Worm (Caenorhabditis elegans): ENCODE data around the gene ZK355.8.

ZK355.8 gene

DNA sequence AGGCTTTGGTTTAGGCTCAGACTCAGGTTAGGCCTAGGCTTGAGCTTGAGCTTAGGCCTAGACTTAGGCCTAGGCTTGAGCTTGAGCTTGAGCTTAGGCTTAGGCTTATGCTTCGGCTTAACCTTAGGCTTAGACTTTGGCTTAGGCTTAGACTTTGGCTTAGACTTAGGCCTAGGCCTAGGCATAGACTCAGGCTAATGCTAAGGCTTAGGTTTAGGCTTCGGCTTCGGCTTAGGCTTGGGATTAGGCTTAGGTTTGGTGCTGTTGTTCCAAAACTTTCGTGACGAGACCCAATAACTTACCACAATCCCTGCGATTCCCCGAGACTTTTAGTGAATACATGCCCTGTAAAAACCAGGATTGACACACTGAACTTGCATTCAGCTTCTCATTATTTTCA, 12.1 kb downstream of the ZK355.8 start:
- TF ChIP-seq skn-1 (tag; optimal IDR thresholded peaks at IDR 0.05) (no peak), hlh-4 (tag; optimal IDR thresholded peaks at IDR 0.05) (no peak), alr-1 (tag; optimal IDR thresholded peaks at IDR 0.05; ENCODE audit: borderline replicate concordance) (no peak), ceh-88 (GFP tag; IDR thresholded peaks at IDR 0.05) (no peak), unc-30 (tag; optimal IDR thresholded peaks at IDR 0.05) (no peak), elt-2 (tag; optimal IDR thresholded peaks at IDR 0.05) (no peak), lin-15B (tag; optimal IDR thresholded peaks at IDR 0.05) (no peak), rnt-1 (tag; optimal IDR thresholded peaks at IDR 0.05) (no peak), grh-1 (GFP tag; IDR thresholded peaks at IDR 0.05) (no peak)

- TF ChIP-seq ama-1 (optimal IDR thresholded peaks at IDR 0.05): no peak
Observed at ce11 chrII:2940747-2941146, 13.1 kb downstream of the ZK355.8 start, which contains the start of gene irld-66. TSS of gene irld-66 (minus strand) at chrII:2940847.

- TF ChIP-seq unc-30 (tag; optimal IDR thresholded peaks at IDR 0.05) (no peak), vab-15 (tag; optimal IDR thresholded peaks at IDR 0.05) (no peak), ceh-90 (tag; optimal IDR thresholded peaks at IDR 0.05) (no peak), mef-2 (tag; optimal IDR thresholded peaks at IDR 0.05) (no peak), nhr-90 (tag; optimal IDR thresholded peaks at IDR 0.05; ENCODE audit: poor library complexity) (no peak), F16B12.6 (tag; optimal IDR thresholded peaks at IDR 0.05) (no peak)
Observed at ce11 chrII:2943966-2944365, 16.4 kb downstream of the ZK355.8 start, which contains the start of the genes irld-50 and irld-49. TSS of gene irld-50 (minus strand) at chrII:2944066. TSS of gene irld-49 (plus strand) at chrII:2944176.

DNA sequence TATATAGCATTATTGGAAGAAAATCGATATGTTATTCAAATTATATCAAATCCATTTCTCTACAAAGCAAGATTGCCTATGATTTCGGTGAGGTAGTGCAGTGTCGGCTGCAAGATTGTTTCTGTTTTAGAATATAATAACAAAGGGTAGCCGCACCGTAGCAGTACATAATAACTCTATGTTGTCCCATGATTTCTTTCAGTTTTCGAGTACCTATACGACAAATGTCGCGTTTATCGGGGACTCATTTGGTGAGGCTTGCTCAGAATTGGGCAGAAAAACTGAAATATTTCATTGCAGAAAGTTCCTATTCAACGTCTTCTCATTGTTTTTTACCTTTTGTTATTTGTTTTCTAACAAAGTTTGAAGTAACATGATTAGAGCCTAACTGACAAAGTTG, 18.8 kb downstream of the ZK355.8 start, which contains the start of gene srw-79:
Gene srw-79 (plus strand): TSS at position 301 of the 400 bp plus-strand sequence.
- TF ChIP-seq tbx-2 (tag; optimal IDR thresholded peaks at IDR 0.05) (no peak), efl-1 (optimal IDR thresholded peaks at IDR 0.05) (no peak), efl-1 (GFP tag; optimal IDR thresholded peaks at IDR 0.05 in 1 of 2) (no peak), sox-4 (tag; optimal IDR thresholded peaks at IDR 0.05) (no peak), vab-15 (tag; optimal IDR thresholded peaks at IDR 0.05) (no peak), lin-13 (GFP tag; optimal IDR thresholded peaks at IDR 0.05) (no peak), ceh-88 (GFP tag; IDR thresholded peaks at IDR 0.05) (no peak), nhr-12 (tag; optimal IDR thresholded peaks at IDR 0.05) (no peak), nhr-85 (tag) (no peak), elt-2 (tag; optimal IDR thresholded peaks at IDR 0.05) (no peak)

ce11 chrII:2948614-2949013, 21.0 kb downstream of the ZK355.8 start:
- no peak for TF ChIP-seq skn-1 (tag; optimal IDR thresholded peaks at IDR 0.05)
- TF ChIP-seq swsn-7 (tag; optimal IDR thresholded peaks at IDR 0.05): no peak
- no peak for TF ChIP-seq C16A3.4 (tag; optimal IDR thresholded peaks at IDR 0.05)
- TF ChIP-seq unc-98 (GFP tag; IDR thresholded peaks at IDR 0.05): no peak
- no peak for TF ChIP-seq tbx-2 (tag; optimal IDR thresholded peaks at IDR 0.05)
- no peak for TF ChIP-seq ama-1 (optimal IDR thresholded peaks at IDR 0.05)
- no peak for TF ChIP-seq elt-3 (tag; optimal IDR thresholded peaks at IDR 0.05)
- TF ChIP-seq ceh-82 (tag; optimal IDR thresholded peaks at IDR 0.05): no peak
- TF ChIP-seq irx-1 (tag; optimal IDR thresholded peaks at IDR 0.05): no peak
- TF ChIP-seq nhr-12 (tag; optimal IDR thresholded peaks at IDR 0.05): no peak
- no peak for TF ChIP-seq nhr-28 (tag; optimal IDR thresholded peaks at IDR 0.05)
- no peak for TF ChIP-seq nhr-19 (GFP tag; conservative IDR thresholded peaks at IDR 0.05)
- no peak for TF ChIP-seq nhr-71 (tag; optimal IDR thresholded peaks at IDR 0.05)
- TF ChIP-seq vab-15 (tag; optimal IDR thresholded peaks at IDR 0.05): no peak
- no peak for TF ChIP-seq sox-4 (tag; optimal IDR thresholded peaks at IDR 0.05)
- no peak for TF ChIP-seq ces-1 (GFP tag; optimal IDR thresholded peaks at IDR 0.05)

DNA sequence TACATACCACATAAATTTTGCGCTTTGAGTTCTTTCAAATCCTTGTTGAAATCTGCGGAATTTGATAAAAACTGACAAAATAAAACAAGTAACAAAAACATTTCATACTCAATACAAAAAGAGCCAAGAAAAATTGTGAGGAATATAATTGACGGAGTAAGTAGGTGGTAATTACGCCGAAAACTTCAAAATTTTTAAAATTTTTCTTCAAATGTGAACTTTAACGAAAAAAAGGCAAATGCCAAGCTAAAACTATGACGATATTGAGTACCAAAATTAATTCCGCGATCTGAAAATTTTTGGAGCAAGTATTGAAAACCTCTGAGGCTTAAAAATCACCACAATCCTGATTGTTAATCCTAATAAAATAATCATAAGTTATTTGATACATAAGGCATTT, 25.0 kb downstream of the ZK355.8 start, which contains the start of gene irld-51:
Gene irld-51 (minus strand): TSS at position 101 of the 400 bp plus-strand sequence.
- TF ChIP-seq ets-5 (GFP tag; IDR thresholded peaks at IDR 0.05): no peak
- no peak for TF ChIP-seq mef-2 (tag; optimal IDR thresholded peaks at IDR 0.05)
- TF ChIP-seq ceh-8 (GFP tag; optimal IDR thresholded peaks at IDR 0.05): no peak
- TF ChIP-seq pag-3 (tag; optimal IDR thresholded peaks at IDR 0.05; ENCODE audit: borderline replicate concordance, insufficient read depth): no peak
- TF ChIP-seq snu-23 (GFP tag; optimal IDR thresholded peaks at IDR 0.05): no peak
- no peak for TF ChIP-seq nhr-84 (tag; optimal IDR thresholded peaks at IDR 0.05)
- TF ChIP-seq sup-37 (GFP tag; optimal IDR thresholded peaks at IDR 0.05): no peak
- no peak for TF ChIP-seq snpc-4 (tag; optimal IDR thresholded peaks at IDR 0.05)
- no peak for TF ChIP-seq sox-4 (tag; optimal IDR thresholded peaks at IDR 0.05)

Data from whole organism, L1 larva.